Fruit fly (Drosophila melanogaster) whole organism, pupa: ENCODE results near the gene CG1635.

Experiments used
- CG10348 ChIP-seq: fragments of 200-800 bp; sonication (Bioruptor generic); IDR thresholded peaks from 2 replicates; pipeline ENCODE4 v1.3.6; 2022; ENCODE audit warnings: missing biosample characterization, missing genetic modification characterization
- CG12605 ChIP-seq: fragments of 200-800 bp; sonication (Bioruptor generic); IDR thresholded peaks from 2 replicates; pipeline ENCODE4 v1.3.6; 2022; ENCODE audit warnings: missing biosample characterization, missing genetic modification characterization
- CG13204 ChIP-seq: fragments of 200-800 bp; sonication (Bioruptor generic); optimal IDR thresholded peaks from 2 replicates; lab custom pipeline; 2018; ENCODE audit warnings: missing biosample characterization, mild to moderate bottlenecking, missing genetic modification characterization, moderate library complexity
- CG14655 ChIP-seq: fragments of 200-800 bp; sonication (Bioruptor generic); optimal IDR thresholded peaks from 3 replicates; lab custom pipeline; 2017; ENCODE audit warnings: mild to moderate bottlenecking, missing biosample characterization, missing genetic modification reagents, missing genetic modification characterization
- CG15710 ChIP-seq: fragments of 200-800 bp; sonication (Bioruptor generic); optimal IDR thresholded peaks from 2 replicates; lab custom pipeline; 2018; ENCODE audit warnings: missing biosample characterization, mild to moderate bottlenecking, missing genetic modification characterization, moderate library complexity
- CG17806 ChIP-seq: fragments of 200-800 bp; sonication (Bioruptor generic); optimal IDR thresholded peaks from 2 replicates; lab custom pipeline; 2018; ENCODE audit warnings: missing biosample characterization, mild to moderate bottlenecking, missing genetic modification characterization, moderate library complexity
- CG32121 ChIP-seq: fragments of 200-800 bp; sonication (Bioruptor generic); IDR thresholded peaks from 2 replicates; pipeline ENCODE4 v1.3.6; 2022; ENCODE audit warnings: missing biosample characterization, missing genetic modification characterization
- CG34367 ChIP-seq: fragments of 200-800 bp; sonication (Bioruptor generic); optimal IDR thresholded peaks from 2 replicates; lab custom pipeline; 2018; ENCODE audit warnings: missing biosample characterization, mild to moderate bottlenecking, missing genetic modification characterization
- CG4496 ChIP-seq: fragments of 200-800 bp; sonication (Bioruptor generic); IDR thresholded peaks from 3 replicates; pipeline ENCODE4 v1.3.6; 2022; ENCODE audit warnings: missing biosample characterization, missing genetic modification characterization
- CG8159 ChIP-seq: fragments of 200-800 bp; sonication (Bioruptor generic); optimal IDR thresholded peaks from 3 replicates; lab custom pipeline; 2018; ENCODE audit warnings: missing biosample characterization, mild to moderate bottlenecking, missing genetic modification characterization, moderate library complexity
- CG8301 ChIP-seq: fragments of 200-800 bp; sonication (Bioruptor generic); optimal IDR thresholded peaks from 2 replicates; lab custom pipeline; 2018; ENCODE audit warnings: missing biosample characterization, mild to moderate bottlenecking, missing genetic modification characterization
- CG9948 ChIP-seq: fragments of 200-800 bp; sonication (Bioruptor generic); optimal IDR thresholded peaks from 2 replicates; lab custom pipeline; 2018; ENCODE audit warnings: missing biosample characterization, mild to moderate bottlenecking, missing genetic modification characterization, moderate library complexity
- D1 ChIP-seq: fragments of 200-800 bp; sonication (Bioruptor generic); optimal IDR thresholded peaks from 2 replicates; lab custom pipeline; 2018; ENCODE audit warnings: missing biosample characterization, mild to moderate bottlenecking, missing genetic modification characterization, moderate library complexity
- EcR ChIP-seq: fragments of 200-800 bp; sonication (Bioruptor generic); optimal IDR thresholded peaks from 3 replicates; lab custom pipeline; 2019; ENCODE audit warnings: missing biosample characterization, missing genetic modification characterization, mild to moderate bottlenecking, moderate library complexity, missing genetic modification reagents
- Ets98B ChIP-seq: fragments of 200-800 bp; sonication (Bioruptor generic); IDR thresholded peaks from 2 replicates; pipeline ENCODE4 v1.3.6; 2022; ENCODE audit warnings: missing biosample characterization, missing genetic modification characterization
- Pif1A ChIP-seq: fragments of 200-800 bp; sonication (Bioruptor generic); optimal IDR thresholded peaks from 3 replicates; lab custom pipeline; 2016; ENCODE audit warnings: missing biosample characterization, missing genetic modification characterization
- Pif1B ChIP-seq: fragments of 200-800 bp; sonication (Bioruptor generic); optimal IDR thresholded peaks from 3 replicates; lab custom pipeline; 2016; ENCODE audit warnings: missing biosample characterization, missing genetic modification characterization
- Snoo ChIP-seq: fragments of 200-800 bp; sonication (Bioruptor generic); optimal IDR thresholded peaks from 3 replicates; lab custom pipeline; 2017; ENCODE audit warnings: missing biosample characterization, mild to moderate bottlenecking, missing genetic modification characterization, inconsistent platforms
- fd96Ca ChIP-seq: fragments of 200-800 bp; sonication (Bioruptor generic); IDR thresholded peaks from 3 replicates; pipeline ENCODE4 v1.3.6; 2022; ENCODE audit warnings: missing biosample characterization, missing genetic modification characterization
- gl ChIP-seq: fragments of 200-800 bp; sonication (Bioruptor generic); optimal IDR thresholded peaks from 2 replicates; lab custom pipeline; 2018; ENCODE audit warnings: missing biosample characterization, mild to moderate bottlenecking, missing genetic modification characterization
- rn ChIP-seq: fragments of 200-800 bp; sonication (Bioruptor generic); IDR thresholded peaks from 2 replicates; pipeline ENCODE4 v1.3.6; 2022; ENCODE audit warnings: missing biosample characterization, missing genetic modification characterization

CG1635 gene

dm6 chr3R:31622648-31623047 is 34.2 kb downstream of the CG1635 start:
- TF ChIP-seq CG12605 (no peak), CG17806 (tag; lab: Kevin White, UChicago) (no peak), CG15710 (tag; lab: Kevin White, UChicago) (no peak), CG10348 (GFP tag; lab: Robert Waterston, UW) (no peak), CG34367 (tag; lab: Kevin White, UChicago) (no peak), rn (GFP tag; lab: Robert Waterston, UW) (no peak), CG14655 (GFP tag; lab: Kevin White, UChicago) (no peak), Snoo (tag; lab: Kevin White, UChicago) (no peak), CG8159 (no peak), Ets98B (no peak), EcR (GFP tag; lab: Kevin White, UChicago) (no peak), gl (tag; lab: Kevin White, UChicago) (no peak), CG4496 (GFP tag; lab: Robert Waterston, UW) (no peak), CG13204 (GFP tag; lab: Kevin White, UChicago) (no peak), D1 (tag; lab: Kevin White, UChicago) (no peak), CG32121 (GFP tag; lab: Robert Waterston, UW) (no peak), Pif1A (GFP tag; lab: Kevin White, UChicago) (no peak), fd96Ca (GFP tag; lab: Robert Waterston, UW) (no peak)

- no peak for TF ChIP-seq CG32121 (GFP tag; lab: Robert Waterston, UW)
- TF ChIP-seq Pif1B (GFP tag; lab: Kevin White, UChicago), result no peak
- no peak for TF ChIP-seq CG13204 (GFP tag; lab: Kevin White, UChicago)
- no peak for TF ChIP-seq CG4496 (GFP tag; lab: Robert Waterston, UW)
- TF ChIP-seq rn (GFP tag; lab: Robert Waterston, UW), result no peak
- TF ChIP-seq CG8301 (tag; lab: Kevin White, UChicago), result no peak
- no peak for TF ChIP-seq CG15710 (tag; lab: Kevin White, UChicago)
These were observed 37.8 kb downstream of the CG1635 start for dm6 chr3R:31626237-31626636.

dm6 chr3R:31627186-31627585 is 38.7 kb downstream of the CG1635 start:
- TF ChIP-seq CG32121 (GFP tag; lab: Robert Waterston, UW), result 0 out of 2 replicates have a peak, but pooled peaks have one; percentile 24
- no peak for TF ChIP-seq D1 (tag; lab: Kevin White, UChicago)
- TF ChIP-seq EcR (GFP tag; lab: Kevin White, UChicago), result no peak
- no peak for TF ChIP-seq CG10348 (GFP tag; lab: Robert Waterston, UW)
- TF ChIP-seq CG4496 (GFP tag; lab: Robert Waterston, UW), result peak; percentile 25; the same call in 1 of the 3 replicates
- TF ChIP-seq CG8159, result no peak
- no peak for TF ChIP-seq CG9948 (tag; lab: Kevin White, UChicago)
- no peak for TF ChIP-seq Pif1A (GFP tag; lab: Kevin White, UChicago)
- no peak for TF ChIP-seq gl (tag; lab: Kevin White, UChicago)
- TF ChIP-seq CG14655 (GFP tag; lab: Kevin White, UChicago), result no peak
- peak; percentile 0 for TF ChIP-seq CG8301 (tag; lab: Kevin White, UChicago)
- no peak for TF ChIP-seq Pif1B (GFP tag; lab: Kevin White, UChicago)
- TF ChIP-seq Ets98B, result peak; percentile 51
- no peak for TF ChIP-seq CG15710 (tag; lab: Kevin White, UChicago)
- TF ChIP-seq Snoo (tag; lab: Kevin White, UChicago), result no peak
- TF ChIP-seq CG34367 (tag; lab: Kevin White, UChicago), result no peak
- no peak for TF ChIP-seq rn (GFP tag; lab: Robert Waterston, UW)
- no peak for TF ChIP-seq CG12605
- TF ChIP-seq CG13204 (GFP tag; lab: Kevin White, UChicago), result no peak
- TF ChIP-seq fd96Ca (GFP tag; lab: Robert Waterston, UW), result peak; percentile 57; the same call in 1 of the 3 replicates
- no peak for TF ChIP-seq CG17806 (tag; lab: Kevin White, UChicago)

dm6 chr3R:31630376-31630775 is 41.9 kb downstream of the CG1635 start:
- TF ChIP-seq CG4496 (GFP tag; lab: Robert Waterston, UW) (0 out of 3 replicates have a peak, but pooled peaks have one; percentile 31), EcR (GFP tag; lab: Kevin White, UChicago) (no peak)

- no peak for TF ChIP-seq CG14655 (GFP tag; lab: Kevin White, UChicago)
- TF ChIP-seq Ets98B, result no peak
- no peak for TF ChIP-seq CG8301 (tag; lab: Kevin White, UChicago)
- TF ChIP-seq CG12605, result no peak
- TF ChIP-seq CG10348 (GFP tag; lab: Robert Waterston, UW), result no peak
- TF ChIP-seq CG17806 (tag; lab: Kevin White, UChicago), result no peak
- no peak for TF ChIP-seq EcR (GFP tag; lab: Kevin White, UChicago)
- no peak for TF ChIP-seq Snoo (tag; lab: Kevin White, UChicago)
- no peak for TF ChIP-seq gl (tag; lab: Kevin White, UChicago)
- no peak for TF ChIP-seq CG8159
- no peak for TF ChIP-seq fd96Ca (GFP tag; lab: Robert Waterston, UW)
These were observed 43.8 kb downstream of the CG1635 start for dm6 chr3R:31632316-31632715.

- TF ChIP-seq EcR (GFP tag; lab: Kevin White, UChicago) (no peak), CG34367 (tag; lab: Kevin White, UChicago) (no peak), CG10348 (GFP tag; lab: Robert Waterston, UW) (no peak), D1 (tag; lab: Kevin White, UChicago) (no peak), CG15710 (tag; lab: Kevin White, UChicago) (peak; percentile 8), CG4496 (GFP tag; lab: Robert Waterston, UW) (peak; percentile 48; the same call in 1 of the 3 replicates), fd96Ca (GFP tag; lab: Robert Waterston, UW) (no peak), Ets98B (no peak), CG8159 (peak; percentile 18), CG32121 (GFP tag; lab: Robert Waterston, UW) (no peak), CG14655 (GFP tag; lab: Kevin White, UChicago) (no peak)
These were observed 48.0 kb downstream of the CG1635 start for dm6 chr3R:31636501-31636900.
